Fruit fly (Drosophila melanogaster) whole organism, embryonic: ENCODE results near the gene Lsd-1.
A peak's percentile ranks its signal among the peaks of the same experiment; 100 is the strongest.

Source experiments
- CG1024 ChIP-seq: fragments of 200-800 bp; sonication (Bioruptor generic); IDR thresholded peaks from 2 replicates; pipeline ENCODE4 v1.3.6; 2022; ENCODE audit warnings: missing biosample characterization, missing genetic modification characterization
- CG10274 ChIP-seq: fragments of 200-800 bp; sonication (Bioruptor generic); optimal IDR thresholded peaks from 3 replicates; lab custom pipeline; 2017; ENCODE audit warnings: missing biosample characterization, mild to moderate bottlenecking, missing genetic modification characterization
- CG10431 ChIP-seq: fragments of 200-800 bp; sonication (Bioruptor generic); optimal IDR thresholded peaks from 3 replicates; lab custom pipeline; 2018; ENCODE audit warnings: missing biosample characterization, mild to moderate bottlenecking, missing genetic modification characterization
- CG10462 ChIP-seq: fragments of 200-800 bp; sonication (Bioruptor generic); optimal IDR thresholded peaks from 2 replicates; lab custom pipeline; 2016; ENCODE audit warnings: missing biosample characterization, missing genetic modification characterization
- CG11398 ChIP-seq: fragments of 200-800 bp; sonication (Bioruptor generic); optimal IDR thresholded peaks from 2 replicates; lab custom pipeline; 2016; ENCODE audit warnings: missing biosample characterization, missing genetic modification characterization
- CG11723 ChIP-seq: fragments of 200-800 bp; sonication (Bioruptor generic); optimal IDR thresholded peaks from 2 replicates; lab custom pipeline; 2017; ENCODE audit warnings: missing biosample characterization, mild to moderate bottlenecking, missing genetic modification characterization
- CG12155 ChIP-seq: fragments of 200-800 bp; sonication (Bioruptor generic); optimal IDR thresholded peaks from 3 replicates; lab custom pipeline; 2016; ENCODE audit warnings: missing biosample characterization, missing genetic modification characterization
- CG13894 ChIP-seq: fragments of 200-800 bp; sonication (Bioruptor generic); optimal IDR thresholded peaks from 3 replicates; lab custom pipeline; 2018; ENCODE audit warnings: missing biosample characterization, mild to moderate bottlenecking, missing genetic modification characterization, moderate library complexity
- CG15479 ChIP-seq: fragments of 200-800 bp; sonication (Bioruptor generic); optimal IDR thresholded peaks from 3 replicates; lab custom pipeline; 2019; ENCODE audit warnings: missing biosample characterization, mild to moderate bottlenecking, missing genetic modification characterization, moderate library complexity
- CG16779 ChIP-seq: fragments of 200-800 bp; sonication (Bioruptor generic); IDR thresholded peaks from 2 replicates; pipeline ENCODE4 v1.3.6; 2022; ENCODE audit warnings: missing biosample characterization, missing genetic modification characterization
- CG1832 ChIP-seq: fragments of 200-800 bp; sonication (Bioruptor generic); optimal IDR thresholded peaks from 2 replicates; lab custom pipeline; 2017; ENCODE audit warnings: missing biosample characterization, mild to moderate bottlenecking, missing genetic modification characterization, inconsistent platforms
- CG2199 ChIP-seq: fragments of 200-800 bp; sonication (Bioruptor generic); IDR thresholded peaks from 3 replicates; pipeline ENCODE4 v1.3.6; 2022; ENCODE audit warnings: missing biosample characterization, missing genetic modification characterization
- CG3163 ChIP-seq: fragments of 200-800 bp; sonication (Bioruptor generic); optimal IDR thresholded peaks from 3 replicates; lab custom pipeline; 2016; ENCODE audit warnings: missing biosample characterization, missing genetic modification characterization
- CG4404 ChIP-seq: fragments of 200-800 bp; sonication (Bioruptor generic); IDR thresholded peaks from 2 replicates; pipeline ENCODE4 v1.3.6; 2022; ENCODE audit warnings: missing biosample characterization, missing genetic modification characterization
- CG4617 ChIP-seq: fragments of 200-800 bp; sonication (Bioruptor generic); optimal IDR thresholded peaks from 3 replicates; lab custom pipeline; 2016; ENCODE audit warnings: missing biosample characterization, missing genetic modification characterization, borderline replicate concordance
- CG6175 ChIP-seq: fragments of 200-800 bp; sonication (Bioruptor generic); IDR thresholded peaks from 3 replicates; pipeline ENCODE4 v1.3.6; 2022; ENCODE audit warnings: missing biosample characterization, missing genetic modification characterization
- CG6791 ChIP-seq: fragments of 200-800 bp; sonication (Bioruptor generic); IDR thresholded peaks from 3 replicates; pipeline ENCODE4 v1.3.6; 2022; ENCODE audit warnings: missing biosample characterization, missing genetic modification characterization; ENCODE audit not compliant: partially characterized antibody
- CG7987 ChIP-seq: fragments of 200-800 bp; sonication (Bioruptor generic); optimal IDR thresholded peaks from 2 replicates; lab custom pipeline; 2018; ENCODE audit warnings: missing biosample characterization, mild to moderate bottlenecking, missing genetic modification characterization, moderate library complexity
- CG9876 ChIP-seq: fragments of 200-800 bp; sonication (Bioruptor generic); optimal IDR thresholded peaks from 2 replicates; lab custom pipeline; 2016; ENCODE audit warnings: missing biosample characterization, missing genetic modification characterization
- Doc3 ChIP-seq: fragments of 200-800 bp; sonication (Bioruptor generic); IDR thresholded peaks from 3 replicates; pipeline ENCODE4 v1.3.6; 2022; ENCODE audit warnings: missing biosample characterization, missing genetic modification characterization; ENCODE audit not compliant: partially characterized antibody
- Drgx ChIP-seq: fragments of 200-800 bp; sonication (Bioruptor generic); IDR thresholded peaks from 2 replicates; pipeline ENCODE4 v1.3.6; 2022; ENCODE audit warnings: missing biosample characterization, missing genetic modification characterization
- Fer3 ChIP-seq: fragments of 200-800 bp; sonication (Bioruptor generic); optimal IDR thresholded peaks from 2 replicates; lab custom pipeline; 2018; ENCODE audit warnings: missing biosample characterization, mild to moderate bottlenecking, missing genetic modification characterization, moderate library complexity
- Gug ChIP-seq: fragments of 200-800 bp; sonication (Bioruptor generic); IDR thresholded peaks from 4 replicates; pipeline ENCODE4 v1.3.6; 2022; ENCODE audit warnings: missing biosample characterization, missing genetic modification characterization
- H15 ChIP-seq: fragments of 200-800 bp; sonication (Bioruptor generic); IDR thresholded peaks from 3 replicates; pipeline ENCODE4 v1.3.6; 2022; ENCODE audit warnings: missing biosample characterization, missing genetic modification characterization
- HHEX ChIP-seq: fragments of 200-800 bp; sonication (Bioruptor generic); optimal IDR thresholded peaks from 3 replicates; lab custom pipeline; 2017; ENCODE audit warnings: missing biosample characterization, mild to moderate bottlenecking, missing genetic modification characterization, missing genetic modification reagents
- Hr39 ChIP-seq: fragments of >200 bp; optimal IDR thresholded peaks from 2 replicates; lab custom pipeline; 2017
- Hsf ChIP-seq: fragments of 200-800 bp; sonication (Bioruptor generic); optimal IDR thresholded peaks from 3 replicates; lab custom pipeline; 2016; ENCODE audit warnings: missing biosample characterization, missing genetic modification characterization
- Mes4 ChIP-seq: fragments of 200-800 bp; sonication (Bioruptor generic); optimal IDR thresholded peaks from 2 replicates; lab custom pipeline; 2016; ENCODE audit warnings: missing biosample characterization, missing genetic modification characterization
- NC2α ChIP-seq: fragments of 200-800 bp; sonication (Bioruptor generic); optimal IDR thresholded peaks from 2 replicates; lab custom pipeline; 2016; ENCODE audit warnings: missing biosample characterization, missing genetic modification characterization
- Oli ChIP-seq: fragments of 200-800 bp; sonication (Bioruptor generic); optimal IDR thresholded peaks from 2 replicates; lab custom pipeline; 2018; ENCODE audit warnings: missing biosample characterization, mild to moderate bottlenecking, missing genetic modification characterization, moderate library complexity
- Taf1 ChIP-seq: fragments of 200-800 bp; sonication (Bioruptor generic); IDR thresholded peaks from 2 replicates; pipeline ENCODE4 v1.3.6; 2022; ENCODE audit warnings: missing biosample characterization, missing genetic modification characterization
- abd-A ChIP-seq: fragments of 200-800 bp; sonication (Bioruptor generic); optimal IDR thresholded peaks from 3 replicates; lab custom pipeline; 2019; ENCODE audit warnings: missing biosample characterization, mild to moderate bottlenecking, missing genetic modification characterization, moderate library complexity
- cad ChIP-seq: fragments of >200 bp; optimal IDR thresholded peaks from 2 replicates; lab custom pipeline; 2017; ENCODE audit warnings: missing biosample characterization, missing genetic modification characterization
- cg ChIP-seq: fragments of 200-800 bp; sonication (Bioruptor generic); optimal IDR thresholded peaks from 3 replicates; lab custom pipeline; 2019; ENCODE audit warnings: missing biosample characterization, mild to moderate bottlenecking, missing genetic modification characterization, moderate library complexity
- eyg ChIP-seq: fragments of 200-800 bp; sonication (Bioruptor generic); optimal IDR thresholded peaks from 3 replicates; lab custom pipeline; 2016; ENCODE audit warnings: missing biosample characterization, missing genetic modification characterization
- grn ChIP-seq: fragments of 200-800 bp; sonication (Bioruptor generic); optimal IDR thresholded peaks from 3 replicates; lab custom pipeline; 2017; ENCODE audit warnings: missing biosample characterization, missing genetic modification characterization
- gro ChIP-seq: fragments of 200-800 bp; sonication (Bioruptor generic); optimal IDR thresholded peaks from 2 replicates; lab custom pipeline; 2016; ENCODE audit warnings: missing biosample characterization, missing genetic modification characterization
- her ChIP-seq: fragments of 200-800 bp; sonication (Bioruptor generic); optimal IDR thresholded peaks from 2 replicates; lab custom pipeline; 2016; ENCODE audit warnings: missing biosample characterization, missing genetic modification characterization
- hth ChIP-seq: fragments of >200 bp; optimal IDR thresholded peaks from 2 replicates; lab custom pipeline; 2017; ENCODE audit warnings: inconsistent platforms
- jigr1 ChIP-seq: fragments of 200-800 bp; sonication (Bioruptor generic); IDR thresholded peaks from 3 replicates; pipeline ENCODE4 v1.3.6; 2022; ENCODE audit warnings: missing biosample characterization, missing genetic modification characterization
- kay ChIP-seq: fragments of 200-800 bp; sonication (Bioruptor generic); optimal IDR thresholded peaks from 2 replicates; lab custom pipeline; 2016; ENCODE audit warnings: missing biosample characterization, missing genetic modification characterization
- lbe ChIP-seq: fragments of 200-800 bp; sonication (Bioruptor generic); optimal IDR thresholded peaks from 2 replicates; lab custom pipeline; 2016; ENCODE audit warnings: missing biosample characterization, mild to moderate bottlenecking, missing genetic modification characterization
- lilli ChIP-seq: fragments of 200-800 bp; sonication (Bioruptor generic); optimal IDR thresholded peaks from 3 replicates; lab custom pipeline; 2016; ENCODE audit warnings: missing biosample characterization, missing genetic modification characterization
- onecut ChIP-seq: fragments of 200-800 bp; sonication (Bioruptor generic); IDR thresholded peaks from 2 replicates; pipeline ENCODE4 v1.3.6; 2022; ENCODE audit warnings: missing biosample characterization, missing genetic modification characterization
- prd ChIP-seq, 3 experiments: fragments of >200 bp in 2 of 3; fragments of 200-800 bp in 1 of 3; sonication (Bioruptor generic) in 1 of 3; optimal IDR thresholded peaks in 2 of 3; IDR thresholded peaks in 1 of 3; 2 replicates in 2 of 3; 3 replicates in 1 of 3; pipeline versions ENCODE4 v1.3.6 to Lab custom; 2017 to 2022; ENCODE audit warnings: missing biosample characterization in 1 of 3, missing genetic modification characterization in 1 of 3
- pros ChIP-seq: fragments of 200-800 bp; sonication (Bioruptor generic); optimal IDR thresholded peaks from 3 replicates; lab custom pipeline; 2019; ENCODE audit warnings: missing biosample characterization, mild to moderate bottlenecking, missing genetic modification characterization, moderate library complexity
- sens ChIP-seq: fragments of 200-800 bp; sonication (Bioruptor generic); peaks from one replicate; lab custom pipeline; 2016; ENCODE audit warnings: missing biosample characterization, missing genetic modification characterization
- sr ChIP-seq: fragments of 200-800 bp; sonication (Bioruptor generic); IDR thresholded peaks from 3 replicates; pipeline ENCODE4 v1.3.6; 2022; ENCODE audit warnings: missing biosample characterization, missing genetic modification characterization
- sug ChIP-seq: fragments of 200-800 bp; optimal IDR thresholded peaks from 2 replicates; lab custom pipeline; 2019; ENCODE audit warnings: missing biosample characterization, mild to moderate bottlenecking, missing genetic modification characterization, moderate library complexity
- tio ChIP-seq: fragments of 200-800 bp; sonication (Bioruptor generic); optimal IDR thresholded peaks from 2 replicates; lab custom pipeline; 2017; ENCODE audit warnings: missing biosample characterization, missing genetic modification characterization, inconsistent platforms

Lsd-1 gene

dm6 chr3R:23757912-23758607, 5.6 kb upstream of the Lsd-1 start, which contains the start of the genes PTPMT1 and Hrd3 (continued):
- TF ChIP-seq cad (GFP tag; lab: Kevin White, UChicago) = no peak
- TF ChIP-seq cg (GFP tag; lab: Kevin White, UChicago) = no peak
- TF ChIP-seq Oli (tag; lab: Kevin White, UChicago) = peak; percentile 99
- TF ChIP-seq CG13894 (tag; lab: Kevin White, UChicago) = peak; percentile 96
- peak; percentile 98 for TF ChIP-seq kay (GFP tag; lab: Kevin White, UChicago)
- no peak for TF ChIP-seq abd-A (tag; lab: Kevin White, UChicago)
- TF ChIP-seq CG1832 = no peak
- peak; percentile 99 for TF ChIP-seq tio (GFP tag; lab: Kevin White, UChicago)
- TF ChIP-seq onecut (GFP tag; lab: Robert Waterston, UW) = peak; percentile 88
- peak; percentile 93 for TF ChIP-seq Drgx
- TF ChIP-seq CG15479 (GFP tag; lab: Kevin White, UChicago) = peak; percentile 88
- TF ChIP-seq hth (lab: Kevin White, UChicago) = no peak
- TF ChIP-seq CG10462 = peak; percentile 98
- TF ChIP-seq CG3163 = peak; percentile 86
- peak; percentile 78; the same call in 1 of the 3 replicates for TF ChIP-seq CG2199
- TF ChIP-seq Fer3 (tag; lab: Kevin White, UChicago) = peak; percentile 97
- no peak for TF ChIP-seq prd (optimal IDR thresholded peaks at IDR 0.05; lab: Kevin White, UChicago)
- peak; percentile 98 for TF ChIP-seq prd (GFP tag; IDR thresholded peaks at IDR 0.05; lab: Robert Waterston, UW)
- peak; percentile 94 for TF ChIP-seq eyg
- TF ChIP-seq CG10274 (GFP tag; lab: Kevin White, UChicago) = peak; percentile 94
- TF ChIP-seq sug = peak; percentile 98
- TF ChIP-seq HHEX = peak; percentile 99
- TF ChIP-seq CG4617 (GFP tag; lab: Kevin White, UChicago) = peak; percentile 98
- TF ChIP-seq gro (GFP tag; lab: Kevin White, UChicago) = peak; percentile 97
- TF ChIP-seq jigr1 (GFP tag; lab: Robert Waterston, UW) = peak; percentile 91
- peak; percentile 93 for TF ChIP-seq CG10431 (GFP tag; lab: Kevin White, UChicago)
- TF ChIP-seq Doc3 = no peak
- TF ChIP-seq Taf1 = peak; percentile 86
- TF ChIP-seq Gug (GFP tag; lab: Robert Waterston, UW) = peak; percentile 98
- peak; percentile 90 for TF ChIP-seq her (GFP tag; lab: Kevin White, UChicago)
- TF ChIP-seq CG6175 (GFP tag; lab: Robert Waterston, UW) = peak; percentile 87
- peak; percentile 94 for TF ChIP-seq CG9876 (GFP tag; lab: Kevin White, UChicago)
- peak; percentile 99 for TF ChIP-seq Hsf
- peak; percentile 96 for TF ChIP-seq Mes4 (GFP tag; lab: Kevin White, UChicago)
- TF ChIP-seq Hr39 = no peak
- peak; percentile 94 for TF ChIP-seq CG7987 (GFP tag; lab: Kevin White, UChicago)
- TF ChIP-seq lilli (GFP tag; lab: Kevin White, UChicago) = peak; percentile 99
- peak; percentile 98 for TF ChIP-seq CG11723 (GFP tag; lab: Kevin White, UChicago)
- peak; percentile 85 for TF ChIP-seq CG16779 (GFP tag; lab: Robert Waterston, UW)
- TF ChIP-seq CG4404 (GFP tag; lab: Robert Waterston, UW) = peak; percentile 97
- TF ChIP-seq NC2α = peak; percentile 95
- TF ChIP-seq lbe (GFP tag; lab: Kevin White, UChicago) = peak; percentile 95
- no peak for TF ChIP-seq CG6791 (GFP tag; lab: Robert Waterston, UW)
- TF ChIP-seq sens (GFP tag; lab: Kevin White, UChicago) = peak; percentile 100
- TF ChIP-seq H15 = peak; percentile 92
- TF ChIP-seq pros (GFP tag; lab: Kevin White, UChicago) = peak; percentile 77
- peak; percentile 84 for TF ChIP-seq CG1024 (GFP tag; lab: Robert Waterston, UW)
- TF ChIP-seq CG12155 (GFP tag; lab: Kevin White, UChicago) = peak; percentile 97
- peak; percentile 83 for TF ChIP-seq grn (GFP tag; lab: Kevin White, UChicago)
- peak; percentile 93 for TF ChIP-seq CG11398
- TF ChIP-seq sr = no peak; the same call in 2 of the 3 replicates
